Fruit fly (Drosophila melanogaster) whole organism, embryonic: ENCODE measurements around the gene Ugt316A1.

Experiments
- CG10267 ChIP-seq: fragments of 200-800 bp; sonication (Bioruptor generic); optimal IDR thresholded peaks from 2 replicates; lab custom pipeline; 2018; ENCODE audit warnings: missing biosample characterization, mild to moderate bottlenecking, missing genetic modification characterization, moderate library complexity
- CG10431 ChIP-seq: fragments of 200-800 bp; sonication (Bioruptor generic); optimal IDR thresholded peaks from 3 replicates; lab custom pipeline; 2018; ENCODE audit warnings: missing biosample characterization, mild to moderate bottlenecking, missing genetic modification characterization
- CG10979 ChIP-seq: fragments of 200-800 bp; sonication (Bioruptor generic); optimal IDR thresholded peaks from 2 replicates; lab custom pipeline; 2018; ENCODE audit warnings: missing biosample characterization, mild to moderate bottlenecking, missing genetic modification characterization, moderate library complexity
- CG11696 ChIP-seq: fragments of 200-800 bp; sonication (Bioruptor generic); IDR thresholded peaks from 2 replicates; pipeline ENCODE4 v1.3.6; 2022; ENCODE audit warnings: missing biosample characterization, missing genetic modification characterization
- CG11723 ChIP-seq: fragments of 200-800 bp; sonication (Bioruptor generic); optimal IDR thresholded peaks from 2 replicates; lab custom pipeline; 2017; ENCODE audit warnings: missing biosample characterization, mild to moderate bottlenecking, missing genetic modification characterization
- CG13624 ChIP-seq: fragments of 200-800 bp; sonication (Bioruptor generic); optimal IDR thresholded peaks from 2 replicates; lab custom pipeline; 2016; ENCODE audit warnings: missing biosample characterization, missing genetic modification characterization
- CG14965 ChIP-seq: fragments of 200-800 bp; sonication (Bioruptor generic); optimal IDR thresholded peaks from 2 replicates; lab custom pipeline; 2016; ENCODE audit warnings: missing biosample characterization, missing genetic modification characterization, borderline replicate concordance
- CG15601 ChIP-seq: fragments of 200-800 bp; sonication (Bioruptor generic); optimal IDR thresholded peaks from 3 replicates; lab custom pipeline; 2019; ENCODE audit warnings: missing biosample characterization, mild to moderate bottlenecking, missing genetic modification characterization, moderate library complexity
- CG17829 ChIP-seq: fragments of 200-800 bp; optimal IDR thresholded peaks from 2 replicates; lab custom pipeline; 2019; ENCODE audit warnings: missing biosample characterization, mild to moderate bottlenecking, missing genetic modification characterization, moderate library complexity
- CG1792 ChIP-seq: fragments of 200-800 bp; sonication (Bioruptor generic); optimal IDR thresholded peaks from 2 replicates; lab custom pipeline; 2016; ENCODE audit warnings: missing biosample characterization, missing genetic modification characterization
- CG2199 ChIP-seq: fragments of 200-800 bp; sonication (Bioruptor generic); IDR thresholded peaks from 3 replicates; pipeline ENCODE4 v1.3.6; 2022; ENCODE audit warnings: missing biosample characterization, missing genetic modification characterization
- CG30020 ChIP-seq: fragments of 200-800 bp; optimal IDR thresholded peaks from 2 replicates; lab custom pipeline; 2019; ENCODE audit warnings: missing biosample characterization, mild to moderate bottlenecking, missing genetic modification characterization, moderate library complexity
- CG4404 ChIP-seq: fragments of 200-800 bp; sonication (Bioruptor generic); IDR thresholded peaks from 2 replicates; pipeline ENCODE4 v1.3.6; 2022; ENCODE audit warnings: missing biosample characterization, missing genetic modification characterization
- CG7372 ChIP-seq: fragments of 200-800 bp; sonication (Bioruptor generic); IDR thresholded peaks from 2 replicates; pipeline ENCODE4 v1.3.6; 2022; ENCODE audit warnings: missing biosample characterization, missing genetic modification characterization
- CG7745 ChIP-seq: fragments of 200-800 bp; sonication (Bioruptor generic); optimal IDR thresholded peaks from 2 replicates; lab custom pipeline; 2018; ENCODE audit warnings: missing biosample characterization, mild to moderate bottlenecking, missing genetic modification characterization, moderate library complexity
- CG7963 ChIP-seq: fragments of 200-800 bp; sonication (Bioruptor generic); IDR thresholded peaks from 3 replicates; pipeline ENCODE4 v1.3.6; 2022; ENCODE audit warnings: missing biosample characterization, missing genetic modification characterization; ENCODE audit not compliant: partially characterized antibody
- CG8290 ChIP-seq, 3 experiments: fragments of 200-800 bp; sonication (Bioruptor generic); optimal IDR thresholded peaks; 2 replicates each; lab custom pipeline; 2016 to 2019; ENCODE audit warnings: missing biosample characterization in 3 of 3, missing genetic modification characterization in 3 of 3, mild to moderate bottlenecking in 2 of 3, moderate library complexity in 1 of 3
- CG9797 ChIP-seq: fragments of 200-800 bp; sonication (Bioruptor generic); optimal IDR thresholded peaks from 3 replicates; lab custom pipeline; 2018; ENCODE audit warnings: missing biosample characterization, mild to moderate bottlenecking, missing genetic modification characterization
- CG9932 ChIP-seq: fragments of 200-800 bp; sonication (Bioruptor generic); IDR thresholded peaks from 2 replicates; pipeline ENCODE4 v1.3.6; 2022; ENCODE audit warnings: missing biosample characterization, missing genetic modification characterization
- D19B ChIP-seq: fragments of 200-800 bp; sonication (Bioruptor generic); optimal IDR thresholded peaks from 2 replicates; lab custom pipeline; 2017; ENCODE audit warnings: missing biosample characterization, mild to moderate bottlenecking, missing genetic modification characterization
- Fer1 ChIP-seq: fragments of 200-800 bp; sonication (Bioruptor generic); optimal IDR thresholded peaks from 2 replicates; lab custom pipeline; 2017; ENCODE audit warnings: missing biosample characterization, mild to moderate bottlenecking, missing genetic modification characterization
- Hr51 ChIP-seq, 2 experiments: fragments of 200-800 bp; sonication (Bioruptor generic); optimal IDR thresholded peaks; 2 replicates in 1 of 2; 3 replicates in 1 of 2; lab custom pipeline; 2016 to 2018; ENCODE audit warnings: missing biosample characterization in 2 of 2, missing genetic modification characterization in 2 of 2, mild to moderate bottlenecking in 1 of 2, moderate library complexity in 1 of 2
- Kr ChIP-seq: fragments of 200-800 bp; sonication (Bioruptor generic); optimal IDR thresholded peaks from 2 replicates; lab custom pipeline; 2017; ENCODE audit warnings: missing biosample characterization, mild to moderate bottlenecking, missing genetic modification characterization
- MTF-1 ChIP-seq: fragments of 200-800 bp; sonication (Bioruptor generic); optimal IDR thresholded peaks from 2 replicates; lab custom pipeline; 2018; ENCODE audit warnings: missing biosample characterization, mild to moderate bottlenecking, missing genetic modification characterization, borderline replicate concordance
- NK7.1 ChIP-seq: fragments of 200-800 bp; sonication (Bioruptor generic); optimal IDR thresholded peaks from 3 replicates; lab custom pipeline; 2016; ENCODE audit warnings: missing biosample characterization, missing genetic modification characterization
- Six4 ChIP-seq: fragments of 200-800 bp; sonication (Bioruptor generic); optimal IDR thresholded peaks from 2 replicates; lab custom pipeline; 2016; ENCODE audit warnings: missing biosample characterization, missing genetic modification characterization
- Sox102F ChIP-seq: fragments of 200-800 bp; sonication (Bioruptor generic); optimal IDR thresholded peaks from 2 replicates; lab custom pipeline; 2018; ENCODE audit warnings: missing biosample characterization, mild to moderate bottlenecking, missing genetic modification characterization, moderate library complexity
- bbx ChIP-seq: fragments of 200-800 bp; sonication (Bioruptor generic); IDR thresholded peaks from 2 replicates; pipeline ENCODE4 v1.3.6; 2022; ENCODE audit warnings: missing biosample characterization, missing genetic modification characterization; ENCODE audit not compliant: partially characterized antibody
- cg ChIP-seq: fragments of 200-800 bp; sonication (Bioruptor generic); optimal IDR thresholded peaks from 3 replicates; lab custom pipeline; 2019; ENCODE audit warnings: missing biosample characterization, mild to moderate bottlenecking, missing genetic modification characterization, moderate library complexity
- cwo ChIP-seq: fragments of 200-800 bp; sonication (Bioruptor generic); optimal IDR thresholded peaks from 3 replicates; lab custom pipeline; 2017; ENCODE audit warnings: missing biosample characterization, missing genetic modification characterization, mild to moderate bottlenecking, moderate library complexity, missing genetic modification reagents
- da ChIP-seq: fragments of 200-800 bp; sonication (Bioruptor generic); optimal IDR thresholded peaks from 2 replicates; lab custom pipeline; 2016; ENCODE audit warnings: missing biosample characterization, missing genetic modification characterization
- dan ChIP-seq: fragments of 200-800 bp; sonication (Bioruptor generic); IDR thresholded peaks from 2 replicates; pipeline ENCODE4 v1.3.6; 2022; ENCODE audit warnings: missing biosample characterization, missing genetic modification characterization
- disco-r ChIP-seq: fragments of 200-800 bp; sonication (Bioruptor generic); optimal IDR thresholded peaks from 2 replicates; lab custom pipeline; 2016; ENCODE audit warnings: missing biosample characterization, missing genetic modification characterization
- dysf ChIP-seq: fragments of 200-800 bp; sonication (Bioruptor generic); IDR thresholded peaks from 3 replicates; pipeline ENCODE4 v1.3.6; 2022; ENCODE audit warnings: missing biosample characterization, missing genetic modification characterization
- emc ChIP-seq: fragments of 200-800 bp; sonication (Bioruptor generic); optimal IDR thresholded peaks from 2 replicates; lab custom pipeline; 2016; ENCODE audit warnings: missing biosample characterization, missing genetic modification characterization
- gcm ChIP-seq: fragments of 200-800 bp; sonication (Bioruptor generic); optimal IDR thresholded peaks from 2 replicates; lab custom pipeline; 2019; ENCODE audit warnings: missing biosample characterization, mild to moderate bottlenecking, missing genetic modification characterization, moderate library complexity
- hkb ChIP-seq, 2 experiments: fragments of 200-800 bp in 1 of 2; fragments of >200 bp in 1 of 2; sonication (Bioruptor generic) in 1 of 2; IDR thresholded peaks in 1 of 2; optimal IDR thresholded peaks in 1 of 2; 2 replicates each; pipeline versions ENCODE4 v1.3.6 to Lab custom; 2017 to 2022; ENCODE audit warnings: missing biosample characterization in 1 of 2, missing genetic modification characterization in 1 of 2
- ken ChIP-seq: fragments of 200-800 bp; sonication (Bioruptor generic); IDR thresholded peaks from 3 replicates; pipeline ENCODE4 v1.3.6; 2022; ENCODE audit warnings: missing biosample characterization, missing genetic modification characterization
- lola ChIP-seq, 3 experiments: fragments of >200 bp in 2 of 3; fragments of 200-800 bp in 1 of 3; sonication (Bioruptor generic) in 1 of 3; optimal IDR thresholded peaks; 2 replicates each; lab custom pipeline; 2017 to 2019; ENCODE audit warnings: missing biosample characterization in 3 of 3, missing genetic modification characterization in 3 of 3, mild to moderate bottlenecking in 1 of 3, moderate library complexity in 1 of 3
- nerfin-1 ChIP-seq: fragments of 200-800 bp; sonication (Bioruptor generic); optimal IDR thresholded peaks from 3 replicates; lab custom pipeline; 2019; ENCODE audit warnings: missing biosample characterization, mild to moderate bottlenecking, missing genetic modification characterization, moderate library complexity
- nerfin-2 ChIP-seq: fragments of 200-800 bp; sonication (Bioruptor generic); IDR thresholded peaks from 2 replicates; pipeline ENCODE4 v1.3.6; 2022; ENCODE audit warnings: missing biosample characterization, missing genetic modification characterization; ENCODE audit not compliant: partially characterized antibody
- pan ChIP-seq, 4 experiments: fragments of >200 bp in 3 of 4; fragments of 200-800 bp in 1 of 4; sonication (Bioruptor generic) in 1 of 4; optimal IDR thresholded peaks in 3 of 4; IDR thresholded peaks in 1 of 4; 2 replicates each; pipeline versions ENCODE4 v1.3.6 to Lab custom; 2017 to 2022; ENCODE audit warnings: missing biosample characterization in 2 of 4, missing genetic modification characterization in 2 of 4, mixed read lengths in 1 of 4
- sens-2 ChIP-seq: fragments of 200-800 bp; sonication (Bioruptor generic); IDR thresholded peaks from 2 replicates; pipeline ENCODE4 v1.3.6; 2022; ENCODE audit warnings: missing biosample characterization, missing genetic modification characterization
- sim ChIP-seq: fragments of 200-800 bp; sonication (Bioruptor generic); IDR thresholded peaks from 2 replicates; pipeline ENCODE4 v1.3.6; 2022; ENCODE audit warnings: missing biosample characterization, missing genetic modification characterization
- sqz ChIP-seq: fragments of 200-800 bp; sonication (Bioruptor generic); optimal IDR thresholded peaks from 3 replicates; lab custom pipeline; 2018; ENCODE audit warnings: missing biosample characterization, mild to moderate bottlenecking, missing genetic modification characterization
- sr ChIP-seq: fragments of 200-800 bp; sonication (Bioruptor generic); IDR thresholded peaks from 3 replicates; pipeline ENCODE4 v1.3.6; 2022; ENCODE audit warnings: missing biosample characterization, missing genetic modification characterization
- stc ChIP-seq: fragments of 200-800 bp; sonication (Bioruptor generic); IDR thresholded peaks from 2 replicates; pipeline ENCODE4 v1.3.6; 2022; ENCODE audit warnings: missing biosample characterization, missing genetic modification characterization
- tin ChIP-seq: fragments of 200-800 bp; sonication (Bioruptor generic); optimal IDR thresholded peaks from 3 replicates; lab custom pipeline; 2016; ENCODE audit warnings: missing biosample characterization, missing genetic modification characterization
- tx ChIP-seq: fragments of 200-800 bp; sonication (Bioruptor generic); optimal IDR thresholded peaks from 2 replicates; lab custom pipeline; 2016; ENCODE audit warnings: missing biosample characterization, missing genetic modification characterization

Ugt316A1 gene

dm6 chr3L:19072177-19072603 is 9.6 kb upstream of the Ugt316A1 start (continued):
- TF ChIP-seq pan (optimal IDR thresholded peaks at IDR 0.05; lab: Kevin White, UChicago) (no peak), pan (GFP tag; optimal IDR thresholded peaks at IDR 0.05 in 1 of 2, IDR thresholded peaks at IDR 0.05 in 1 of 2) (no peak), CG17829 (tag; lab: Kevin White, UChicago) (no peak), cwo (GFP tag; lab: Kevin White, UChicago) (peak; percentile 93), cg (GFP tag; lab: Kevin White, UChicago) (peak; percentile 55), hkb (optimal IDR thresholded peaks at IDR 0.05; lab: Kevin White, UChicago) (no peak), hkb (GFP tag; IDR thresholded peaks at IDR 0.05; lab: Robert Waterston, UW) (no peak), nerfin-1 (tag; lab: Kevin White, UChicago) (peak; percentile 24), Fer1 (peak; percentile 31), CG13624 (GFP tag; lab: Kevin White, UChicago) (no peak), CG30020 (tag; lab: Kevin White, UChicago) (no peak), emc (GFP tag; lab: Kevin White, UChicago) (no peak), CG7963 (no peak), CG15601 (tag; lab: Kevin White, UChicago) (no peak), CG2199 (GFP tag; lab: Robert Waterston, UW) (no peak), sqz (GFP tag; lab: Kevin White, UChicago) (peak; percentile 77), nerfin-2 (GFP tag; lab: Robert Waterston, UW) (no peak), tin (no peak), sens-2 (GFP tag; lab: Robert Waterston, UW) (no peak), CG9797 (GFP tag; lab: Kevin White, UChicago) (no peak), sim (GFP tag; lab: Robert Waterston, UW) (no peak), CG7745 (no peak), bbx (GFP tag; lab: Robert Waterston, UW) (no peak), da (GFP tag; lab: Kevin White, UChicago) (no peak), sr (GFP tag; lab: Robert Waterston, UW) (peak; percentile 72; the same call in 1 of the 3 replicates), CG10267 (tag; lab: Kevin White, UChicago) (no peak), tx (GFP tag; lab: Kevin White, UChicago) (no peak), Hr51 (GFP tag; optimal IDR thresholded peaks at IDR 0.05; lab: Kevin White, UChicago) (no peak), Kr (GFP tag; lab: Kevin White, UChicago) (no peak), NK7.1 (GFP tag; lab: Kevin White, UChicago) (no peak), D19B (GFP tag; lab: Kevin White, UChicago) (no peak), dan (GFP tag; lab: Robert Waterston, UW) (no peak), Sox102F (GFP tag; lab: Kevin White, UChicago) (no peak), gcm (GFP tag; lab: Kevin White, UChicago) (no peak), lola (GFP tag; optimal IDR thresholded peaks at IDR 0.05; lab: Kevin White, UChicago) (no peak), CG14965 (GFP tag; lab: Kevin White, UChicago) (no peak), MTF-1 (GFP tag; lab: Kevin White, UChicago) (peak; percentile 0), CG11723 (GFP tag; lab: Kevin White, UChicago) (no peak), CG10431 (GFP tag; lab: Kevin White, UChicago) (no peak), CG7372 (GFP tag; lab: Robert Waterston, UW) (no peak), stc (GFP tag; lab: Robert Waterston, UW) (no peak), CG9932 (GFP tag; lab: Robert Waterston, UW) (peak; percentile 41; the same call in 1 of the 2 replicates), CG11696 (GFP tag; lab: Robert Waterston, UW) (no peak), ken (no peak), CG4404 (GFP tag; lab: Robert Waterston, UW) (no peak), disco-r (GFP tag; lab: Kevin White, UChicago) (no peak), Six4 (no peak), CG1792 (no peak), dysf (GFP tag; lab: Robert Waterston, UW) (no peak; the same call in 2 of the 3 replicates), CG8290 (GFP tag; optimal IDR thresholded peaks at IDR 0.05; lab: Kevin White, UChicago) (no peak), CG8290 (tag; optimal IDR thresholded peaks at IDR 0.05; lab: Kevin White, UChicago) (peak in 1 of 2 experiments; percentile 27), CG10979 (tag; lab: Kevin White, UChicago) (no peak)
